Fruit fly (Drosophila melanogaster): ENCODE measurements around the gene CG15443.

The CG15443 gene

DNA sequence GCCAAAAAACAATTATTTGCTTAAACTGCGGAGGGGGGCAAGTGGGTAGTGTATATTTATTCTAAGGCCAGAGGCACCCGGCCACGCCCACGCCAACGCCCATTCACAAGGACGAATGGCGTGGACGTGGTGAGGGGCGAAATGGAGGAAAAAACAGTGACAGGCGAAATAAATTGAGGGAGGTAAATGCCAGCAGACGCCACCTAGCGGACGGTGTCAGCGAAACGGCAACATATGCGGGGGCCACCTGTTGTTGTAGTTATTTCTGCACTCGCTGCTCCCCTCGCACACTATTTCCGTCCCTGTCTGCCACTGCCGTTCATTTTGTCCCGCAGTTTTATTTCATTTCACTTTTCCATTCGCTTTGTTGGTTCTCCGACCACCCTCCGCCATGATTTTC is 45.3 kb downstream of the CG15443 start (continued):
- TF ChIP-seq odd (GFP tag; optimal IDR thresholded peaks at IDR 0.05) (no peak), CG16863 (GFP tag; optimal IDR thresholded peaks at IDR 0.05) (no peak), lbe (GFP tag; optimal IDR thresholded peaks at IDR 0.05) (no peak), Abd-B (GFP tag; optimal IDR thresholded peaks at IDR 0.05) (no peak), tin (GFP tag; optimal IDR thresholded peaks at IDR 0.05) (peak; percentile 18), Sox100B (GFP tag; optimal IDR thresholded peaks at IDR 0.05) (no peak), Hr39 (optimal IDR thresholded peaks at IDR 0.05) (no peak), ro (GFP tag; IDR thresholded peaks at IDR 0.05) (no peak; the same call in 1 of the 2 replicates), ranshi (GFP tag; IDR thresholded peaks at IDR 0.05) (0 out of 2 replicates have a peak, but pooled peaks have one; percentile 11), slou (GFP tag; optimal IDR thresholded peaks at IDR 0.05) (no peak), cas (GFP tag; IDR thresholded peaks at IDR 0.05) (no peak), fd3F (GFP tag; optimal IDR thresholded peaks at IDR 0.05) (no peak), crp (GFP tag; optimal IDR thresholded peaks at IDR 0.05) (no peak), tll (GFP tag; optimal IDR thresholded peaks at IDR 0.05) (no peak), CG2712 (tag; optimal IDR thresholded peaks at IDR 0.05) (no peak), Doc2 (GFP tag; IDR thresholded peaks at IDR 0.05) (no peak), otp (GFP tag; IDR thresholded peaks at IDR 0.05) (0 out of 3 replicates have a peak, but pooled peaks have one; percentile 42), esg (GFP tag; conservative IDR thresholded peaks at IDR 0.05) (no peak), D19B (GFP tag; optimal IDR thresholded peaks at IDR 0.05) (no peak), gsb (GFP tag; IDR thresholded peaks at IDR 0.05) (no peak), pros (GFP tag; optimal IDR thresholded peaks at IDR 0.05) (no peak), z (GFP tag; IDR thresholded peaks at IDR 0.05) (no peak), fd102C (GFP tag; optimal IDR thresholded peaks at IDR 0.05) (no peak), CG4424 (GFP tag; optimal IDR thresholded peaks at IDR 0.05) (no peak), Dp (GFP tag; optimal IDR thresholded peaks at IDR 0.05) (no peak), bigmax (GFP tag; optimal IDR thresholded peaks at IDR 0.05) (no peak), CG1024 (GFP tag; IDR thresholded peaks at IDR 0.05) (no peak), tup (GFP tag; optimal IDR thresholded peaks at IDR 0.05) (no peak), CG8388 (GFP tag; optimal IDR thresholded peaks at IDR 0.05) (no peak), dm (GFP tag; optimal IDR thresholded peaks at IDR 0.05) (no peak), pnt (GFP tag; optimal IDR thresholded peaks at IDR 0.05) (no peak), Xbp1 (GFP tag; optimal IDR thresholded peaks at IDR 0.05) (peak; percentile 1), bbx (GFP tag; IDR thresholded peaks at IDR 0.05; ENCODE audit: partially characterized antibody) (no peak), HLHmδ (GFP tag; optimal IDR thresholded peaks at IDR 0.05) (no peak), CG7745 (tag; optimal IDR thresholded peaks at IDR 0.05) (no peak), Stat92E (GFP tag; optimal IDR thresholded peaks at IDR 0.05) (no peak), CG16813 (GFP tag; IDR thresholded peaks at IDR 0.05; ENCODE audit: partially characterized antibody) (no peak), dati (GFP tag; IDR thresholded peaks at IDR 0.05) (no peak), CG5953 (GFP tag; IDR thresholded peaks at IDR 0.05) (no peak), h (optimal IDR thresholded peaks at IDR 0.05) (no peak), CG7839 (tag; optimal IDR thresholded peaks at IDR 0.05) (no peak), CG12659 (GFP tag; optimal IDR thresholded peaks at IDR 0.05) (no peak), pita (GFP tag; optimal IDR thresholded peaks at IDR 0.05) (no peak), HHEX (GFP tag; optimal IDR thresholded peaks at IDR 0.05) (no peak), CG12299 (tag; optimal IDR thresholded peaks at IDR 0.05) (no peak), CG13775 (GFP tag; optimal IDR thresholded peaks at IDR 0.05) (no peak), CG4820 (GFP tag; optimal IDR thresholded peaks at IDR 0.05) (no peak), ac (GFP tag; optimal IDR thresholded peaks at IDR 0.05) (no peak), CG33213 (GFP tag; optimal IDR thresholded peaks at IDR 0.05) (no peak), CG30403 (GFP tag; optimal IDR thresholded peaks at IDR 0.05) (no peak), Rfx (GFP tag; IDR thresholded peaks at IDR 0.05) (0 out of 2 replicates have a peak, but pooled peaks have one; percentile 8)

All from whole organism, embryonic.